Fruit fly (Drosophila melanogaster): ENCODE data around the gene beg.

DNA sequence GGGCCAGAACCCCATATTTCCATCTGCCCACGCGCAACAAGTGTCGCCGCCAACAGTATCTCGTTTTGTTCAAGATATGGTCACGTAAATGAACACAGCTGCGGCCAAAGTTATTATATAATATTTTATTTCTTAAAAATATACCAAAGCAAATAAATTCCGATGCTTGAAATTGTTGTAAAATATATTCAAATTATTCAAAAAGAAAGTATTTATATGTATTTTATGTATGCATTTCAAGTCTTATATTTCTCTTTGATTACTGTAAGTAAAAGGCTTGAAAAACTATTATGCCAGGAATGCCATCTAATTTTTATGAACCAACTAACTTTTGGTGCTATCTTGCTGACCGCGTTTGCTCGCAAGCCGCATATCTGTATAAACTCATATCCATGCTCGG lies 46.3 kb upstream of the beg start:
- TF ChIP-seq psq (optimal IDR thresholded peaks at IDR 0.05) (no peak), CG8478 (optimal IDR thresholded peaks at IDR 0.05) (no peak), Dll (optimal IDR thresholded peaks at IDR 0.05) (no peak), usp (GFP tag; optimal IDR thresholded peaks at IDR 0.05) (no peak)
